Worm (Caenorhabditis elegans) whole organism, L4 larva: ENCODE measurements around the gene xtr-1.

Experiments
- Y5F2A.4 ChIP-seq: fragments of 200-800 bp; sonication (Bioruptor generic); optimal IDR thresholded peaks from 2 replicates; lab custom pipeline; 2018; ENCODE audit warnings: mild to moderate bottlenecking, missing genetic modification characterization, missing compliant biosample characterization
- cey-2 ChIP-seq: sonication (generic microtip); optimal IDR thresholded peaks from 3 replicates; lab custom pipeline; 2017; ENCODE audit warnings: missing genetic modification characterization, mild to moderate bottlenecking, missing compliant biosample characterization, antibody characterized with exemption, borderline replicate concordance; ENCODE audit not compliant: insufficient read depth
- daf-8 ChIP-seq: fragments of 200-800 bp; sonication (Bioruptor generic); IDR thresholded peaks from 2 replicates; pipeline ENCODE4 v1.3.6; 2022; ENCODE audit warnings: missing genetic modification characterization, missing compliant biosample characterization
- dpl-1 ChIP-seq: fragments of 150-350 bp; optimal IDR thresholded peaks from 2 replicates; lab custom pipeline; 2014; ENCODE audit warnings: missing biosample characterization, missing genetic modification reagents, missing genetic modification characterization
- hlh-30 ChIP-seq: sonication (generic microtip); optimal IDR thresholded peaks from 2 replicates; lab custom pipeline; 2017; ENCODE audit warnings: antibody characterized with exemption, mild to moderate bottlenecking, missing genetic modification characterization, missing compliant biosample characterization; ENCODE audit not compliant: insufficient read depth
- mep-1 ChIP-seq: fragments of 150-350 bp; sonication (generic microtip); optimal IDR thresholded peaks from 3 replicates; lab custom pipeline; 2014; ENCODE audit warnings: missing biosample characterization, missing genetic modification characterization
- nhr-76 ChIP-seq: fragments of 150-350 bp; optimal IDR thresholded peaks from 2 replicates; lab custom pipeline; 2014; ENCODE audit warnings: missing biosample characterization, missing genetic modification characterization
- pqm-1 ChIP-seq: sonication (generic microtip); optimal IDR thresholded peaks from 2 replicates; lab custom pipeline; 2017; ENCODE audit warnings: missing biosample characterization, missing genetic modification characterization
- unc-130 ChIP-seq: sonication (generic microtip); optimal IDR thresholded peaks from 2 replicates; lab custom pipeline; 2016; ENCODE audit warnings: missing genetic modification reagents, missing genetic modification characterization, missing compliant biosample characterization
- unc-39 ChIP-seq: sonication (generic microtip); optimal IDR thresholded peaks from 2 replicates; lab custom pipeline; 2017; ENCODE audit warnings: missing biosample characterization, missing genetic modification characterization
- unc-62 ChIP-seq, 3 experiments: fragments of 150-350 bp in 1 of 3; sonication (generic microtip); optimal IDR thresholded peaks in 2 of 3; peaks in 1 of 3; 1 replicate in 1 of 3; 2 replicates in 2 of 3; lab custom pipeline; 2014 to 2017; ENCODE audit warnings: missing biosample characterization in 3 of 3, missing genetic modification characterization in 3 of 3, missing genetic modification reagents in 3 of 3, missing genotype in 1 of 3

DNA sequence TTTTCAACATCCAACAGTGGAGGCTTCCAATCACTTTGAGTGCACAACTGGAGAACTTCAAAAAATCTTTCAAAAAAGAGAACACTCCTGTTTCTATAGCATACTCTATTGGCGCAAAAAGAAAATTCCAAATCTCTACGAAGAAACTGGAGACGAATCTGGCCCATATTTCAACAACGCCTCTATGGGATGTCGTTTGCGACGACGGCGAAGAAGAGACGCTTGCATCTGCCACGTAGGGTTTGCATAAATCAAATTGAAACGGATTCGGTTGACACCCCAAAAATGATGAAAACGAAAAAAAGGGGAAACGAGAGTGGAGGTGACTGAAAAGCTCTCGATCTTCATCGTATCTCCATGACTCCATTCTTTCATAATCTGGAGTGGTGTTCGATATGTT is 3.6 kb downstream of the xtr-1 start:
- TF ChIP-seq nhr-76 (tag; lab: Kevin White, UChicago) (no peak), unc-130 (no peak), hlh-30 (tag; lab: Kevin White, UChicago) (no peak), daf-8 (GFP tag; lab: Robert Waterston, UW) (no peak), unc-62 (GFP tag; optimal IDR thresholded peaks at IDR 0.05 in 1 of 2; lab: Kevin White, UChicago) (peak in 1 of 2 experiments; percentile 90), unc-62 (tag; optimal IDR thresholded peaks at IDR 0.05; lab: Kevin White, UChicago) (no peak), unc-39 (no peak), Y5F2A.4 (GFP tag; lab: Kevin White, UChicago) (no peak), mep-1 (tag; lab: Kevin White, UChicago) (no peak), dpl-1 (GFP tag; lab: Kevin White, UChicago) (no peak), pqm-1 (tag; lab: Kevin White, UChicago) (no peak), cey-2 (no peak)
